Worm (Caenorhabditis elegans) whole organism, mixed stage, embryonic: ENCODE measurements around the gene M106.8.
A peak's percentile ranks its signal among the peaks of the same experiment; 100 is the strongest.

Source experiments
- M03D4.4 ChIP-seq: sonication (generic microtip); optimal IDR thresholded peaks from 2 replicates; lab custom pipeline; 2017; ENCODE audit warnings: mild to moderate bottlenecking, missing genetic modification characterization, missing compliant biosample characterization
- bed-3 ChIP-seq: fragments of 200-800 bp; sonication (Bioruptor generic); optimal IDR thresholded peaks from 3 replicates; lab custom pipeline; 2018; ENCODE audit warnings: mild to moderate bottlenecking, missing genetic modification characterization, moderate library complexity, missing compliant biosample characterization
- blmp-1 ChIP-seq: fragments of 150-350 bp; optimal IDR thresholded peaks from 2 replicates; lab custom pipeline; 2014; ENCODE audit warnings: missing biosample characterization, missing genetic modification characterization
- ceh-39 ChIP-seq: fragments of 150-350 bp; optimal IDR thresholded peaks from 2 replicates; lab custom pipeline; 2014; ENCODE audit warnings: missing biosample characterization, missing genetic modification characterization
- ceh-43 ChIP-seq: fragments of 200-800 bp; sonication (Bioruptor generic); optimal IDR thresholded peaks from 2 replicates; lab custom pipeline; 2018; ENCODE audit warnings: mild to moderate bottlenecking, missing genetic modification characterization, moderate library complexity, missing compliant biosample characterization
- ceh-83 ChIP-seq: fragments of 200-800 bp; sonication (Bioruptor generic); optimal IDR thresholded peaks from 2 replicates; lab custom pipeline; 2018; ENCODE audit warnings: mild to moderate bottlenecking, missing genetic modification characterization, missing compliant biosample characterization
- ces-1 ChIP-seq: fragments of 150-350 bp; optimal IDR thresholded peaks from 2 replicates; lab custom pipeline; 2014; ENCODE audit warnings: missing biosample characterization, missing genetic modification reagents, missing genetic modification characterization
- cnd-1 ChIP-seq: fragments of 200-800 bp; sonication (Bioruptor generic); optimal IDR thresholded peaks from 2 replicates; lab custom pipeline; 2018; ENCODE audit warnings: mild to moderate bottlenecking, missing genetic modification characterization, missing compliant biosample characterization
- drap-1 ChIP-seq: fragments of 200-800 bp; sonication (Bioruptor generic); optimal IDR thresholded peaks from 3 replicates; lab custom pipeline; 2018; ENCODE audit warnings: mild to moderate bottlenecking, missing genetic modification characterization, missing compliant biosample characterization
- elt-1 ChIP-seq: sonication (generic microtip); optimal IDR thresholded peaks from 2 replicates; lab custom pipeline; 2017; ENCODE audit warnings: missing genetic modification characterization, mild to moderate bottlenecking, missing compliant biosample characterization, antibody characterized with exemption, moderate library complexity, borderline replicate concordance; ENCODE audit not compliant: insufficient read depth
- elt-3 ChIP-seq: fragments of 150-350 bp; optimal IDR thresholded peaks from 2 replicates; lab custom pipeline; 2014; ENCODE audit warnings: missing biosample characterization, missing genetic modification characterization
- flh-1 ChIP-seq: fragments of 200-800 bp; sonication (Bioruptor generic); optimal IDR thresholded peaks from 2 replicates; lab custom pipeline; 2018; ENCODE audit warnings: mild to moderate bottlenecking, missing genetic modification characterization, moderate library complexity, missing compliant biosample characterization
- ham-2 ChIP-seq: fragments of 200-800 bp; sonication (Bioruptor generic); optimal IDR thresholded peaks from 2 replicates; lab custom pipeline; 2018; ENCODE audit warnings: mild to moderate bottlenecking, missing genetic modification characterization, missing compliant biosample characterization
- hlh-1 ChIP-seq: fragments of 150-350 bp; optimal IDR thresholded peaks from 2 replicates; lab custom pipeline; 2014; ENCODE audit warnings: missing biosample characterization, missing genetic modification reagents, missing genetic modification characterization
- lin-13 ChIP-seq: fragments of 150-350 bp; optimal IDR thresholded peaks from 2 replicates; lab custom pipeline; 2014; ENCODE audit warnings: missing biosample characterization, missing genetic modification characterization
- lin-32 ChIP-seq: fragments of 200-800 bp; sonication (Bioruptor generic); optimal IDR thresholded peaks from 2 replicates; lab custom pipeline; 2018; ENCODE audit warnings: mild to moderate bottlenecking, missing genetic modification characterization, missing compliant biosample characterization
- lsy-2 ChIP-seq: fragments of 150-350 bp; optimal IDR thresholded peaks from 2 replicates; lab custom pipeline; 2014; ENCODE audit warnings: missing biosample characterization, missing genetic modification characterization
- mab-5 ChIP-seq: fragments of 150-350 bp; optimal IDR thresholded peaks from 2 replicates; lab custom pipeline; 2014; ENCODE audit warnings: missing biosample characterization, missing genetic modification characterization
- mep-1 ChIP-seq: fragments of 150-350 bp; optimal IDR thresholded peaks from 2 replicates; lab custom pipeline; 2017; ENCODE audit warnings: missing biosample characterization, missing genetic modification reagents, missing genetic modification characterization, inconsistent platforms
- mls-2 ChIP-seq: sonication (generic microtip); optimal IDR thresholded peaks from 2 replicates; lab custom pipeline; 2016; ENCODE audit warnings: mild to moderate bottlenecking, missing genetic modification characterization, moderate library complexity, missing compliant biosample characterization
- nhr-12 ChIP-seq: fragments of 150-350 bp; optimal IDR thresholded peaks from 2 replicates; lab custom pipeline; 2014; ENCODE audit warnings: missing biosample characterization, missing genetic modification characterization
- nhr-2 ChIP-seq: fragments of 150-350 bp; optimal IDR thresholded peaks from 2 replicates; lab custom pipeline; 2014; ENCODE audit warnings: missing biosample characterization, missing genetic modification characterization
- nhr-237 ChIP-seq: fragments of 150-350 bp; optimal IDR thresholded peaks from 2 replicates; lab custom pipeline; 2014; ENCODE audit warnings: missing biosample characterization, missing genetic modification characterization
- nhr-28 ChIP-seq: fragments of 150-350 bp; optimal IDR thresholded peaks from 2 replicates; lab custom pipeline; 2014; ENCODE audit warnings: missing biosample characterization, missing genetic modification characterization
- nhr-76 ChIP-seq: sonication (generic microtip); optimal IDR thresholded peaks from 2 replicates; lab custom pipeline; 2017; ENCODE audit warnings: missing biosample characterization, missing genetic modification characterization
- pha-4 ChIP-seq: fragments of 150-350 bp; optimal IDR thresholded peaks from 2 replicates; lab custom pipeline; 2018; ENCODE audit warnings: missing biosample characterization, missing genetic modification reagents, missing genetic modification characterization
- sem-2 ChIP-seq: fragments of 200-800 bp; sonication (Bioruptor generic); optimal IDR thresholded peaks from 2 replicates; lab custom pipeline; 2018; ENCODE audit warnings: mild to moderate bottlenecking, missing genetic modification characterization, missing compliant biosample characterization
- snpc-4 ChIP-seq: fragments of 150-350 bp; optimal IDR thresholded peaks from 2 replicates; lab custom pipeline; 2014; ENCODE audit warnings: missing biosample characterization, missing genetic modification characterization
- sptf-1 ChIP-seq: sonication (generic microtip); optimal IDR thresholded peaks from 2 replicates; lab custom pipeline; 2017; ENCODE audit warnings: mild to moderate bottlenecking, missing genetic modification characterization, moderate library complexity, missing compliant biosample characterization
- tbx-8 ChIP-seq: fragments of 200-800 bp; sonication (Bioruptor generic); optimal IDR thresholded peaks from 2 replicates; lab custom pipeline; 2018; ENCODE audit warnings: mild to moderate bottlenecking, missing genetic modification characterization, moderate library complexity, missing compliant biosample characterization
- unc-120 ChIP-seq: sonication (generic microtip); optimal IDR thresholded peaks from 2 replicates; lab custom pipeline; 2017; ENCODE audit warnings: missing genetic modification characterization, missing compliant biosample characterization; ENCODE audit not compliant: poor library complexity, severe bottlenecking
- unc-39 ChIP-seq: fragments of 150-350 bp; optimal IDR thresholded peaks from 2 replicates; lab custom pipeline; 2014; ENCODE audit warnings: missing biosample characterization, missing genetic modification characterization
- unc-62 ChIP-seq: fragments of 150-350 bp; optimal IDR thresholded peaks from 2 replicates; lab custom pipeline; 2014; ENCODE audit warnings: missing biosample characterization, missing genetic modification reagents, missing genetic modification characterization
- zip-8 ChIP-seq: fragments of 150-350 bp; optimal IDR thresholded peaks from 2 replicates; lab custom pipeline; 2014; ENCODE audit warnings: missing biosample characterization, missing genetic modification characterization
- ztf-11 ChIP-seq: fragments of 150-350 bp; optimal IDR thresholded peaks from 2 replicates; lab custom pipeline; 2014; ENCODE audit warnings: missing biosample characterization, missing genetic modification characterization

M106.8 gene

ce11 chrII:10884396-10884795 lies 41.0 kb upstream of the M106.8 start, which contains the start of gene egg-3:
Gene egg-3, minus strand, starts transcription at chrII:10884441.
- TF ChIP-seq nhr-237 (tag; lab: Kevin White, UChicago): no peak
- no peak for TF ChIP-seq unc-120 (tag; lab: Kevin White, UChicago)
- no peak for TF ChIP-seq blmp-1 (tag; lab: Kevin White, UChicago)
- no peak for TF ChIP-seq lin-32 (GFP tag; lab: Kevin White, UChicago)
- no peak for TF ChIP-seq ces-1
- no peak for TF ChIP-seq nhr-12 (tag; lab: Kevin White, UChicago)
- no peak for TF ChIP-seq sptf-1 (tag; lab: Kevin White, UChicago)
- TF ChIP-seq pha-4 (tag; lab: Kevin White, UChicago): no peak
- no peak for TF ChIP-seq unc-39 (tag; lab: Kevin White, UChicago)
- TF ChIP-seq ham-2 (GFP tag; lab: Kevin White, UChicago): no peak
- no peak for TF ChIP-seq ceh-83 (GFP tag; lab: Kevin White, UChicago)
- no peak for TF ChIP-seq ztf-11 (tag; lab: Kevin White, UChicago)
- TF ChIP-seq drap-1 (GFP tag; lab: Kevin White, UChicago): no peak
- TF ChIP-seq lin-13: no peak
- no peak for TF ChIP-seq nhr-76
- no peak for TF ChIP-seq nhr-28 (tag; lab: Kevin White, UChicago)
- no peak for TF ChIP-seq cnd-1 (tag; lab: Kevin White, UChicago)
- no peak for TF ChIP-seq elt-3 (tag; lab: Kevin White, UChicago)
- TF ChIP-seq ceh-43 (GFP tag; lab: Kevin White, UChicago): no peak
- no peak for TF ChIP-seq snpc-4 (tag; lab: Kevin White, UChicago)
- TF ChIP-seq, all 35 proteins: peak for 0

- no peak for TF ChIP-seq elt-1 (tag; lab: Kevin White, UChicago)
- TF ChIP-seq tbx-8 (GFP tag; lab: Kevin White, UChicago): no peak
- no peak for TF ChIP-seq hlh-1 (tag; lab: Kevin White, UChicago)
- TF ChIP-seq nhr-237 (tag; lab: Kevin White, UChicago): no peak
- TF ChIP-seq unc-39 (tag; lab: Kevin White, UChicago): no peak
- no peak for TF ChIP-seq lsy-2
- no peak for TF ChIP-seq lin-32 (GFP tag; lab: Kevin White, UChicago)
Measured at ce11 chrII:10880625-10881024, 37.2 kb upstream of the M106.8 start, which contains the start of gene lurp-1. Gene lurp-1, plus strand, starts transcription at chrII:10880925.

- no peak for TF ChIP-seq unc-39 (tag; lab: Kevin White, UChicago)
- no peak for TF ChIP-seq tbx-8 (GFP tag; lab: Kevin White, UChicago)
- no peak for TF ChIP-seq lsy-2
- no peak for TF ChIP-seq nhr-2 (tag; lab: Kevin White, UChicago)
- TF ChIP-seq zip-8 (tag; lab: Kevin White, UChicago): no peak
- no peak for TF ChIP-seq flh-1
- TF ChIP-seq mab-5 (tag; lab: Kevin White, UChicago): no peak
- no peak for TF ChIP-seq bed-3 (GFP tag; lab: Kevin White, UChicago)
- TF ChIP-seq mls-2: no peak
Measured at ce11 chrII:10873631-10874030, 30.2 kb upstream of the M106.8 start, which contains the start of gene orc-2. Gene orc-2, plus strand, starts transcription at chrII:10873931.

DNA sequence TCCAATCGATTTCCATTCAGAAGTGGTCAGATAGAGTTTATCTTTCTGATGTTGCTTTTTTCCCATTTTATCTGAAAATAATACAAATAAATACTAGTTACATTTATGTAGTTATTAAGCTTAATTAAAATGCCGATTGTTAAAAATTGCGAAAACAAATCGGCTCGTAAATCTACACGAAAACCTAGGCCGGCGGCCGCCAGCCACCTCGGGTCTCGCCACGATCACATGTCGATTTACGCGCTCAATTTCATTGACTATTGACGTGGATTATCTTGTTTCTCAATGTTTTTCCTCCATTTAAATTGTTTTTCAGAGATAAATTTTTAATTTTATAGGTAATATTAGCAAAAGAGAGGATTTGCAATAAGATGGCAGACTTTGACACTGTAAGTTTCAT lies 29.1 kb upstream of the M106.8 start, which contains the start of the genes cyn-4 and copz-1:
Gene cyn-4, minus strand, starts transcription at position 71 of the 400 bp plus-strand sequence.
Gene copz-1, plus strand, starts transcription at position 339 of the 400 bp plus-strand sequence.
- TF ChIP-seq lsy-2: peak; percentile 78
- TF ChIP-seq cnd-1 (tag; lab: Kevin White, UChicago): no peak
- TF ChIP-seq hlh-1 (tag; lab: Kevin White, UChicago): peak; percentile 3
- TF ChIP-seq unc-120 (tag; lab: Kevin White, UChicago): no peak
- no peak for TF ChIP-seq nhr-28 (tag; lab: Kevin White, UChicago)
- no peak for TF ChIP-seq unc-39 (tag; lab: Kevin White, UChicago)
- no peak for TF ChIP-seq nhr-12 (tag; lab: Kevin White, UChicago)
- no peak for TF ChIP-seq zip-8 (tag; lab: Kevin White, UChicago)
- TF ChIP-seq unc-62 (GFP tag; lab: Kevin White, UChicago): no peak
- no peak for TF ChIP-seq ztf-11 (tag; lab: Kevin White, UChicago)
- no peak for TF ChIP-seq elt-1 (tag; lab: Kevin White, UChicago)
- TF ChIP-seq mls-2: peak; percentile 41
- TF ChIP-seq M03D4.4: no peak
- no peak for TF ChIP-seq mab-5 (tag; lab: Kevin White, UChicago)
- no peak for TF ChIP-seq elt-3 (tag; lab: Kevin White, UChicago)
- TF ChIP-seq tbx-8 (GFP tag; lab: Kevin White, UChicago): no peak
- TF ChIP-seq nhr-237 (tag; lab: Kevin White, UChicago): peak; percentile 28
- TF ChIP-seq nhr-2 (tag; lab: Kevin White, UChicago): peak; percentile 2
- no peak for TF ChIP-seq snpc-4 (tag; lab: Kevin White, UChicago)
- TF ChIP-seq sptf-1 (tag; lab: Kevin White, UChicago): peak; percentile 49
- TF ChIP-seq mep-1 (tag; lab: Kevin White, UChicago): peak; percentile 61
- no peak for TF ChIP-seq lin-32 (GFP tag; lab: Kevin White, UChicago)
- TF ChIP-seq bed-3 (GFP tag; lab: Kevin White, UChicago): no peak
- peak; percentile 67 for TF ChIP-seq ceh-39 (tag; lab: Kevin White, UChicago)
- TF ChIP-seq ham-2 (GFP tag; lab: Kevin White, UChicago): no peak
- no peak for TF ChIP-seq flh-1
- no peak for TF ChIP-seq ceh-83 (GFP tag; lab: Kevin White, UChicago)
- no peak for TF ChIP-seq nhr-76
- TF ChIP-seq ceh-43 (GFP tag; lab: Kevin White, UChicago): no peak
- peak; percentile 75 for TF ChIP-seq pha-4 (tag; lab: Kevin White, UChicago)
- no peak for TF ChIP-seq blmp-1 (tag; lab: Kevin White, UChicago)
- peak; percentile 81 for TF ChIP-seq ces-1
- TF ChIP-seq sem-2 (GFP tag; lab: Kevin White, UChicago): no peak
- no peak for TF ChIP-seq drap-1 (GFP tag; lab: Kevin White, UChicago)
- peak; percentile 43 for TF ChIP-seq lin-13
